Worm (Caenorhabditis elegans): Measurements from ENCODE around the gene cri-3.

cri-3 gene

ce11 chrIII:3395112-3395511, 1.0 kb upstream of the cri-3 start:
- TF ChIP-seq unc-62 (GFP tag; optimal IDR thresholded peaks at IDR 0.05): no peak

DNA sequence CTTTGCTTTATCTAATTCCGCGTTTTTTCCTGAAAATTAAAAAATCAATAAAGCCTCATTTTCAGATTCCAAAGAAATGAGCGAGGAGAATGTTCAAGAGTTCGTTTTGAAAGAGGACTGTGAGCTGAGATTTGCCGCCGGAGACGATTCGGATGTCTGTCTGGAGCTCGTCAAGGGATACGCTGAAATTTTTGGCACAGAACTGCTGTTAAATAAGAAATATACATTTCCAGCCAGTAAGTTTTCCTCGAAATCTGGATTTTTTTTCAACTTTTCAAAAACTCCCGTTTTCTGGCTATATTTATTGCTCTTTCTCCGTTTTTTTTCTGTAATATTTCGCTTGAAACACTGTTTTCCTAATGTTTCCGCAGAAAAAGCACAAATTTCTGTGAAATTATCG, 1.5 kb downstream of the cri-3 start, which contains the start of gene clpf-1:
clpf-1 (plus strand) TSS at position 66 of the 400 bp plus-strand sequence.
- TF ChIP-seq unc-62 (GFP tag; optimal IDR thresholded peaks at IDR 0.05): no peak

- TF ChIP-seq unc-62 (GFP tag; optimal IDR thresholded peaks at IDR 0.05): no peak
These were observed 2.3 kb downstream of the cri-3 start for ce11 chrIII:3398485-3398884.

ce11 chrIII:3400444-3400843, 4.3 kb downstream of the cri-3 start:
- TF ChIP-seq unc-62 (GFP tag; optimal IDR thresholded peaks at IDR 0.05): no peak

- no peak for TF ChIP-seq unc-62 (GFP tag; optimal IDR thresholded peaks at IDR 0.05)
These were observed 8.3 kb downstream of the cri-3 start, which contains the start of the genes npp-9 and F59A2.5 for ce11 chrIII:3404354-3404913. Gene npp-9, minus strand, starts transcription at chrIII:3404479. Gene F59A2.5, plus strand, starts transcription at chrIII:3404863.

ce11 chrIII:3405535-3405934, 9.4 kb downstream of the cri-3 start, which contains the start of gene golg-4:
Gene golg-4, plus strand, starts transcription at chrIII:3405568.
- no peak for TF ChIP-seq unc-62 (GFP tag; optimal IDR thresholded peaks at IDR 0.05)

ce11 chrIII:3413437-3413836, 17.3 kb downstream of the cri-3 start:
- TF ChIP-seq unc-62 (GFP tag; optimal IDR thresholded peaks at IDR 0.05): no peak

DNA sequence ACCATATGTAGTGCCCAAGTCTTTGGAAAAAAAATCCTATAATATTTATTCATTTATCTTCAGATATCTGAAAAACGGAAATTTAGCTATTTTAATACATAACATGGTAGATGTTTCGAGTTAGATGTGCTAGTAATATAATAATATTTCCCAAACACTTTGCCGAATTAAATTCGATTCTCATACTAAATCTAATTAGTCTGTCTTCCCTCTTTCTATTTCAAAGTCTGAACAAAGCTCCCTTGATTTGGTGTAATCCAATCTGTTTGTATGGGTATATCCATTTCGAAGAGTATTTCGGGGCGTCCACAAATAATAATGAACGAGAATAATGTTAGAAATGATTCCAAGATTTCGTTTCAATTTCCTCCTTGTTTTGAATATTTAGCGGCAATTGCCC, 18.3 kb downstream of the cri-3 start:
- no peak for TF ChIP-seq unc-62 (GFP tag; optimal IDR thresholded peaks at IDR 0.05)

DNA sequence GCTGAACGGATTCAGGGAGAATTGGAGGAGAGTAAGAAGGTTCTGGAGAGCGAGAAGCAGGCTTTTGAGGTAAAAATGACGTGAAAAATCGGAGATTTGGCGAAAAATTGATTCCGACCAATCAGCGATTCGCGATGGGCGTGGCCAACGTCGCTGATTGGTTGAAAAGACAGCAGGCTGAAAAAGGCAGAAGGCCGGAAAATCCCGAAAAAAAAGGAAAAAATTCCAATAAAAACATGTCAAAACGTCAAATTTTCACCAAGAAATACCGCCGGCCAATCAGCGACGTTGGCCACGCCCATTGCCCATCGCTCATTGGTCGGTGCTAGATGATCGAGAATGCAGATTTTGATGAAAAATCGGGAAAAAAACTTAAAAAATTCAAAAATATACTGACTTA, 21.3 kb downstream of the cri-3 start:
- no peak for TF ChIP-seq unc-62 (GFP tag; optimal IDR thresholded peaks at IDR 0.05)

DNA sequence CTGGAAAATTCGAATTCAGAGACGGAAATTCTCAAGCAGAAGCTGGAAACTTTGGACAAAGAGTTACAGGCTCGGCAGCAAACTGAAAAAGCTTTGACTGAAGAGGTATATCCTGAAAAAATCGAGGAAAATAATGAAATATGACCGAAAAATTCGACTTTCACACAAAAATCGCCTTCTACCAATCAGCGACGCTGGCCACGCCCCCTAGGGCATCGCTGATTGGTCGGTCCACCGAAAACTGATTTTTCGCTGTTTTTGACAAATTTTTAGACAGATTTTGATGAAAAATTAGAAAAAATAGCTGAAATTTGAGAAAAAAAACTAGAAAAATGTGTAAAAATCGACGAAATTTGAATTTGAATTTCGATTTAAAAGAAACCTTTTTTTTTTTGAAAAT, 22.8 kb downstream of the cri-3 start:
- no peak for TF ChIP-seq unc-62 (GFP tag; optimal IDR thresholded peaks at IDR 0.05)

- TF ChIP-seq unc-62 (GFP tag; optimal IDR thresholded peaks at IDR 0.05): no peak
These were observed 27.8 kb downstream of the cri-3 start for ce11 chrIII:3423924-3424323.

DNA sequence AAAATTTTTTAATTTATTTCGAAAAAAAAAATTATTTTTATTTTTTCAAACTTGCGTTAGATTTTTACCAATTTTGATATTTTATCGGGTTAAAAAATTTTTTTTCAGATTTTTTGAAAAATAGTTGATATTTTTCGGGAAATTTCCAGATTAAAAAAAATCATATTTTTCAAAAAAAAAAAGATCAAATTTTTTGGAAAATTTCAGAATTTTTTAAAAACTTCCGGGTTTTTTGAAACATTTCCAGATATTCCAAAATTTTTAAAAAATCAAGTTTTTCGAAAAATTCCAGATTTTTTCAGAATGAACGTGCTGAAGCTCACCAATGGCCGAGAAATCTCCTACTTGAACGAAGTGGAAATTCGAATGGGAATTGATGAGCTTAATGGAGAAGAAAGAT, 29.3 kb downstream of the cri-3 start, which contains the start of gene metl-18:
metl-18 (plus strand) TSS at position 301 of the 400 bp plus-strand sequence.
- TF ChIP-seq unc-62 (GFP tag; optimal IDR thresholded peaks at IDR 0.05): no peak

- no peak for TF ChIP-seq unc-62 (GFP tag; optimal IDR thresholded peaks at IDR 0.05)
These were observed 30.6 kb downstream of the cri-3 start for ce11 chrIII:3426741-3427140.

ce11 chrIII:3428574-3428973, 32.4 kb downstream of the cri-3 start:
- no peak for TF ChIP-seq unc-62 (GFP tag; optimal IDR thresholded peaks at IDR 0.05)

- TF ChIP-seq unc-62 (GFP tag; optimal IDR thresholded peaks at IDR 0.05): no peak
These were observed 33.6 kb downstream of the cri-3 start for ce11 chrIII:3429761-3430160.

DNA sequence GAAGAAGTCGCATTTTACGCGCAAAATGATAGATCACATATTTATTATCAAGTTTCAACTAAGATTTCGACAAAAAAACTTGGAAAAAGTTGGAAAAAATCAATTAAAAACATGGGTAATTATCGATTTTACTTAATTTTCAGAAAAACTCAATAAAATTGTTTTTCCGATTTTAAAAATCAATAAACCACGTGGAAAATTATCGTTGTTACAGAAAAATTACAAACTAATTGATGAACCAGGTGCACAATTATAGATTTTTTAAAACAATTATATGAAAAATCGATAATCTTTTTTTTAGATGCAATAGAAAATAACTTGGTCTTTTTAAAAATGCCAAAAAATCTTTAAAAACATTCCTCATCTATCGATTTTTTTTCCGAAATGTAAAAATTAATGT, 34.5 kb downstream of the cri-3 start:
- TF ChIP-seq unc-62 (GFP tag; optimal IDR thresholded peaks at IDR 0.05): no peak

DNA sequence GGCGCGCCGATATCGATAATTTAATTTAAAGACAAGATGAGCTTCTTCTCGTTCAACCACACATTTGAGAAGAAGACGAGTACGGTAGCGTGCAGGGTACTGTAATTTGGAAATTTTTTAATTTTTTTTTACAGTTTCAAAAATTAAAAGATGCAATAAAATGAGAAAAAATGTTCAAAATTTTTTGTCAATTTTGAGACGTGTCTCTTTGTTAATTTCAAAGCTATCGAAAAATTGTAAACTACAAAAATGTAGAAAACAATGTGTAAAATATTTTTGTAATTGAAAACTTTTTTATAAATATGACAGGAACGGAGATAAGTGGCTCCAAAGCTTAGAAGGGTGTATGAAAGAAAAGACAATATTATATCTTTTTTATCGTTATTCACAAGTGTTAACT, 35.2 kb downstream of the cri-3 start, which contains the start of gene K01A11.1:
K01A11.1 (minus strand) TSS at position 101 of the 400 bp plus-strand sequence.
- no peak for TF ChIP-seq unc-62 (GFP tag; optimal IDR thresholded peaks at IDR 0.05)

- TF ChIP-seq unc-62 (GFP tag; optimal IDR thresholded peaks at IDR 0.05): no peak
These were observed 39.0 kb downstream of the cri-3 start for ce11 chrIII:3435152-3435551.

Data from whole organism, dauer.